ENCODE assay signal across 3 fruit fly cellular contexts in genomic region chrX:1249612-1250011, dm6.
TF ChIP-seq lines count a peak whose summit lies in the region.

No protein-coding gene starts in this region.

- TF ChIP-seq CTCF in whole organism, embryonic (GFP tag; optimal IDR thresholded peaks at IDR 0.05; lab: Kevin White, UChicago) = no peak

TF ChIP-seq in whole organism, embryonic, 481 proteins besides CTCF, POLR2A, EP300 and RAD21:
- peak; percentile 13 for TF ChIP-seq lbe (GFP tag; optimal IDR thresholded peaks at IDR 0.05; lab: Kevin White, UChicago)
- TF ChIP-seq CrebB (tag; optimal IDR thresholded peaks at IDR 0.05; lab: Kevin White, UChicago) = no peak

TF ChIP-seq in whole organism, prepupa, 60 proteins besides CTCF, POLR2A, EP300 and RAD21:
- TF ChIP-seq Met (GFP tag; optimal IDR thresholded peaks at IDR 0.05; lab: Kevin White, UChicago) (peak; percentile 17), vri (GFP tag; optimal IDR thresholded peaks at IDR 0.05; lab: Kevin White, UChicago) (peak; percentile 15), Sox15 (GFP tag; optimal IDR thresholded peaks at IDR 0.05; lab: Kevin White, UChicago) (no peak), topi (GFP tag; optimal IDR thresholded peaks at IDR 0.05; lab: Kevin White, UChicago) (peak; percentile 1)

TF ChIP-seq in whole organism, wandering third instar larva, 38 proteins besides CTCF, POLR2A, EP300 and RAD21:
- no peak for TF ChIP-seq Myc (optimal IDR thresholded peaks at IDR 0.05; lab: Kevin White, UChicago)
- no peak for TF ChIP-seq Mio (GFP tag; optimal IDR thresholded peaks at IDR 0.05; lab: Kevin White, UChicago)
- no peak for TF ChIP-seq Hr83 (GFP tag; optimal IDR thresholded peaks at IDR 0.05; lab: Kevin White, UChicago; ENCODE audit: poor library complexity, severe bottlenecking)
- TF ChIP-seq Dfd (GFP tag; optimal IDR thresholded peaks at IDR 0.05; lab: Kevin White, UChicago) = no peak
- no peak for TF ChIP-seq CG32264 (GFP tag; optimal IDR thresholded peaks at IDR 0.05; lab: Kevin White, UChicago)
- no peak for TF ChIP-seq Dif (GFP tag; optimal IDR thresholded peaks at IDR 0.05; lab: Kevin White, UChicago; ENCODE audit: partially characterized antibody)
- TF ChIP-seq Vsx2 (GFP tag; optimal IDR thresholded peaks at IDR 0.05; lab: Kevin White, UChicago; ENCODE audit: partially characterized antibody) = no peak
- TF ChIP-seq sv (GFP tag; optimal IDR thresholded peaks at IDR 0.05; lab: Kevin White, UChicago) = no peak
- TF ChIP-seq dsf (GFP tag; optimal IDR thresholded peaks at IDR 0.05; lab: Kevin White, UChicago; ENCODE audit: borderline replicate concordance) = no peak
- TF ChIP-seq usp (GFP tag; optimal IDR thresholded peaks at IDR 0.05; lab: Kevin White, UChicago) = no peak
- peak; percentile 32 for TF ChIP-seq fru (GFP tag; optimal IDR thresholded peaks at IDR 0.05; lab: Kevin White, UChicago)
- no peak for TF ChIP-seq tai (GFP tag; optimal IDR thresholded peaks at IDR 0.05; lab: Kevin White, UChicago)
- no peak for TF ChIP-seq jim (GFP tag; optimal IDR thresholded peaks at IDR 0.05; lab: Kevin White, UChicago)
- TF ChIP-seq br (GFP tag; optimal IDR thresholded peaks at IDR 0.05; lab: Kevin White, UChicago) = peak; percentile 17
- TF ChIP-seq Sp1 (GFP tag; optimal IDR thresholded peaks at IDR 0.05; lab: Kevin White, UChicago) = peak; percentile 3
- no peak for TF ChIP-seq Jra (GFP tag; optimal IDR thresholded peaks at IDR 0.05; lab: Kevin White, UChicago)
- no peak for TF ChIP-seq CG9705 (GFP tag; optimal IDR thresholded peaks at IDR 0.05; lab: Kevin White, UChicago)
- peak; percentile 53 for TF ChIP-seq h (GFP tag; optimal IDR thresholded peaks at IDR 0.05; lab: Kevin White, UChicago)
- no peak for TF ChIP-seq CrebA (GFP tag; optimal IDR thresholded peaks at IDR 0.05; lab: Kevin White, UChicago; ENCODE audit: borderline replicate concordance)
- peak in 1 of 2 experiments; percentile 28 for TF ChIP-seq foxo (GFP tag; optimal IDR thresholded peaks at IDR 0.05; lab: Kevin White, UChicago)
- no peak for TF ChIP-seq woc (GFP tag; optimal IDR thresholded peaks at IDR 0.05; lab: Kevin White, UChicago)
- no peak for TF ChIP-seq N (GFP tag; optimal IDR thresholded peaks at IDR 0.05; lab: Kevin White, UChicago)
- no peak for TF ChIP-seq HLH106 (tag; optimal IDR thresholded peaks at IDR 0.05; lab: Kevin White, UChicago)
- peak; percentile 30 for TF ChIP-seq Hnf4 (GFP tag; optimal IDR thresholded peaks at IDR 0.05; lab: Kevin White, UChicago)
- no peak for TF ChIP-seq Abd-B (GFP tag; optimal IDR thresholded peaks at IDR 0.05; lab: Kevin White, UChicago)
- peak; percentile 5 for TF ChIP-seq dmrt93B (GFP tag; optimal IDR thresholded peaks at IDR 0.05; lab: Kevin White, UChicago)
- no peak for TF ChIP-seq dl (GFP tag; optimal IDR thresholded peaks at IDR 0.05; lab: Kevin White, UChicago; ENCODE audit: insufficient read depth in 1 of 2, partially characterized antibody in 2 of 2)
- TF ChIP-seq rgr (GFP tag; optimal IDR thresholded peaks at IDR 0.05; lab: Kevin White, UChicago) = peak; percentile 54
- TF ChIP-seq psq (GFP tag; optimal IDR thresholded peaks at IDR 0.05; lab: Kevin White, UChicago) = peak; percentile 56
- no peak for TF ChIP-seq Hr78 (GFP tag; optimal IDR thresholded peaks at IDR 0.05; lab: Kevin White, UChicago)
- no peak for TF ChIP-seq brk (GFP tag; optimal IDR thresholded peaks at IDR 0.05; lab: Kevin White, UChicago)
- TF ChIP-seq sage (GFP tag; optimal IDR thresholded peaks at IDR 0.05; lab: Kevin White, UChicago) = peak; percentile 8
- TF ChIP-seq OdsH (GFP tag; optimal IDR thresholded peaks at IDR 0.05; lab: Kevin White, UChicago) = peak; percentile 52
